Worm (Caenorhabditis elegans) whole organism, late embryonic: ENCODE measurements around the gene unc-46.

Source experiments
- K02D7.2 ChIP-seq: sonication (generic microtip); optimal IDR thresholded peaks from 2 replicates; lab custom pipeline; 2017; ENCODE audit warnings: mild to moderate bottlenecking, missing genetic modification characterization, missing compliant biosample characterization
- K09A11.1 ChIP-seq: sonication (generic microtip); optimal IDR thresholded peaks from 2 replicates; lab custom pipeline; 2017; ENCODE audit warnings: antibody characterized with exemption, mild to moderate bottlenecking, missing genetic modification characterization, missing compliant biosample characterization; ENCODE audit not compliant: insufficient read depth
- ceh-18 ChIP-seq: sonication (generic microtip); optimal IDR thresholded peaks from 2 replicates; lab custom pipeline; 2016; ENCODE audit warnings: missing genetic modification characterization, missing compliant biosample characterization
- ceh-19 ChIP-seq: fragments of 200-800 bp; sonication (Bioruptor generic); optimal IDR thresholded peaks from 2 replicates; lab custom pipeline; 2018; ENCODE audit warnings: mild to moderate bottlenecking, missing genetic modification characterization, missing compliant biosample characterization
- ceh-31 ChIP-seq: sonication (generic microtip); optimal IDR thresholded peaks from 2 replicates; lab custom pipeline; 2016; ENCODE audit warnings: missing genetic modification characterization, missing compliant biosample characterization
- ceh-45 ChIP-seq: fragments of 200-800 bp; sonication (Bioruptor generic); IDR thresholded peaks from 2 replicates; pipeline ENCODE4 v1.3.6; 2022; ENCODE audit warnings: missing genetic modification reagents, missing genetic modification characterization, missing compliant biosample characterization
- ceh-48 ChIP-seq: sonication (generic microtip); optimal IDR thresholded peaks from 2 replicates; lab custom pipeline; 2016; ENCODE audit warnings: missing genetic modification characterization, inconsistent platforms, missing compliant biosample characterization
- che-1 ChIP-seq: sonication (generic microtip); optimal IDR thresholded peaks from 2 replicates; lab custom pipeline; 2016; ENCODE audit warnings: mild to moderate bottlenecking, missing genetic modification characterization, missing compliant biosample characterization
- dmd-4 ChIP-seq: sonication (generic microtip); optimal IDR thresholded peaks from 2 replicates; lab custom pipeline; 2016; ENCODE audit warnings: borderline replicate concordance, missing genetic modification characterization, missing compliant biosample characterization
- elt-2 ChIP-seq: sonication (generic microtip); optimal IDR thresholded peaks from 2 replicates; lab custom pipeline; 2016; ENCODE audit warnings: missing genetic modification reagents, missing genetic modification characterization, missing compliant biosample characterization
- eyg-1 ChIP-seq: sonication (generic microtip); optimal IDR thresholded peaks from 2 replicates; lab custom pipeline; 2016; ENCODE audit warnings: missing genotype, missing genetic modification characterization, missing compliant biosample characterization
- hlh-8 ChIP-seq: sonication (generic microtip); optimal IDR thresholded peaks from 2 replicates; lab custom pipeline; 2016; ENCODE audit warnings: missing genotype, missing genetic modification characterization, missing compliant biosample characterization
- lin-11 ChIP-seq: fragments of 200-800 bp; sonication (Bioruptor generic); optimal IDR thresholded peaks from 2 replicates; lab custom pipeline; 2018; ENCODE audit warnings: mild to moderate bottlenecking, missing genetic modification characterization, missing compliant biosample characterization
- madf-2 ChIP-seq: sonication (generic microtip); optimal IDR thresholded peaks from 2 replicates; lab custom pipeline; 2017; ENCODE audit warnings: missing genetic modification characterization, missing compliant biosample characterization
- mec-3 ChIP-seq: sonication (generic microtip); optimal IDR thresholded peaks from 2 replicates; lab custom pipeline; 2016; ENCODE audit warnings: borderline replicate concordance, missing genetic modification characterization, missing compliant biosample characterization
- nfya-1 ChIP-seq: sonication (generic microtip); optimal IDR thresholded peaks from 2 replicates; lab custom pipeline; 2017; ENCODE audit warnings: missing genetic modification characterization, mild to moderate bottlenecking, missing compliant biosample characterization, antibody characterized with exemption, moderate library complexity
- nhr-232 ChIP-seq: sonication (generic microtip); optimal IDR thresholded peaks from 2 replicates; lab custom pipeline; 2016; ENCODE audit warnings: missing genetic modification characterization, missing compliant biosample characterization
- npax-4 ChIP-seq: sonication (generic microtip); optimal IDR thresholded peaks from 2 replicates; lab custom pipeline; 2016; ENCODE audit warnings: missing genetic modification characterization, missing compliant biosample characterization
- odd-2 ChIP-seq: sonication (generic microtip); optimal IDR thresholded peaks from 2 replicates; lab custom pipeline; 2017; ENCODE audit warnings: antibody characterized with exemption, mild to moderate bottlenecking, missing genetic modification characterization, missing compliant biosample characterization
- pag-3 ChIP-seq: sonication (generic microtip); optimal IDR thresholded peaks from 2 replicates; lab custom pipeline; 2016; ENCODE audit warnings: missing compliant biosample characterization, missing genetic modification characterization, borderline replicate concordance
- pat-9 ChIP-seq: fragments of 200-800 bp; sonication (Bioruptor generic); optimal IDR thresholded peaks from 2 replicates; lab custom pipeline; 2018; ENCODE audit warnings: mild to moderate bottlenecking, missing genetic modification characterization, moderate library complexity, missing compliant biosample characterization
- pax-1 ChIP-seq: fragments of 150-350 bp; optimal IDR thresholded peaks from 2 replicates; lab custom pipeline; 2014; ENCODE audit warnings: missing biosample characterization, missing genetic modification characterization
- pha-2 ChIP-seq: sonication (generic microtip); optimal IDR thresholded peaks from 2 replicates; lab custom pipeline; 2017; ENCODE audit warnings: mild to moderate bottlenecking, missing genetic modification characterization, missing compliant biosample characterization
- pha-4 ChIP-seq: fragments of 150-350 bp; optimal IDR thresholded peaks from 2 replicates; lab custom pipeline; 2018; ENCODE audit warnings: missing biosample characterization, missing genetic modification reagents, missing genetic modification characterization
- ref-2 ChIP-seq: sonication (generic microtip); optimal IDR thresholded peaks from 2 replicates; lab custom pipeline; 2016; ENCODE audit warnings: missing genetic modification characterization, missing compliant biosample characterization
- rnt-1 ChIP-seq: sonication (generic microtip); optimal IDR thresholded peaks from 2 replicates; lab custom pipeline; 2016; ENCODE audit warnings: missing genetic modification characterization, missing compliant biosample characterization
- sdc-2 ChIP-seq: sonication (generic microtip); optimal IDR thresholded peaks from 2 replicates; lab custom pipeline; 2016; ENCODE audit warnings: missing genotype, missing genetic modification characterization, missing compliant biosample characterization
- sox-4 ChIP-seq: sonication (generic microtip); optimal IDR thresholded peaks from 2 replicates; lab custom pipeline; 2017; ENCODE audit warnings: mild to moderate bottlenecking, missing genetic modification characterization, inconsistent platforms, missing compliant biosample characterization
- syd-9 ChIP-seq: sonication (generic microtip); optimal IDR thresholded peaks from 2 replicates; lab custom pipeline; 2016; ENCODE audit warnings: mild to moderate bottlenecking, missing genetic modification characterization, moderate library complexity, missing compliant biosample characterization
- tbx-7 ChIP-seq: sonication (generic microtip); optimal IDR thresholded peaks from 2 replicates; lab custom pipeline; 2016; ENCODE audit warnings: missing genotype, missing genetic modification characterization, missing compliant biosample characterization
- unc-42 ChIP-seq: sonication (generic microtip); optimal IDR thresholded peaks from 2 replicates; lab custom pipeline; 2016; ENCODE audit warnings: missing genotype, missing genetic modification characterization, missing compliant biosample characterization
- unc-55 ChIP-seq: sonication (generic microtip); optimal IDR thresholded peaks from 2 replicates; lab custom pipeline; 2017; ENCODE audit warnings: missing biosample characterization, missing genetic modification reagents, missing genetic modification characterization
- zip-5 ChIP-seq: sonication (generic microtip); optimal IDR thresholded peaks from 2 replicates; lab custom pipeline; 2016; ENCODE audit warnings: missing genetic modification characterization, missing compliant biosample characterization
- ztf-16 ChIP-seq: sonication (generic microtip); optimal IDR thresholded peaks from 2 replicates; lab custom pipeline; 2017; ENCODE audit warnings: missing genetic modification characterization, missing compliant biosample characterization

unc-46 gene

ce11 chrV:5104934-5105333, 6.1 kb upstream of the unc-46 start, which contains the start of gene srab-2:
Gene srab-2, minus strand, starts transcription at chrV:5105034.
- TF ChIP-seq ceh-31 = no peak
- TF ChIP-seq pax-1 = no peak
- no peak for TF ChIP-seq ceh-48 (tag; lab: Kevin White, UChicago)
- TF ChIP-seq odd-2 (tag; lab: Kevin White, UChicago) = no peak
- no peak for TF ChIP-seq eyg-1
- TF ChIP-seq nfya-1 (tag; lab: Kevin White, UChicago) = no peak
- no peak for TF ChIP-seq madf-2
- no peak for TF ChIP-seq ztf-16 (tag; lab: Kevin White, UChicago)
- no peak for TF ChIP-seq pha-2

- no peak for TF ChIP-seq K09A11.1
These were observed 3.2 kb upstream of the unc-46 start, which contains the start of gene srab-1 for ce11 chrV:5102017-5102416. Gene srab-1, minus strand, starts transcription at chrV:5102117.

DNA sequence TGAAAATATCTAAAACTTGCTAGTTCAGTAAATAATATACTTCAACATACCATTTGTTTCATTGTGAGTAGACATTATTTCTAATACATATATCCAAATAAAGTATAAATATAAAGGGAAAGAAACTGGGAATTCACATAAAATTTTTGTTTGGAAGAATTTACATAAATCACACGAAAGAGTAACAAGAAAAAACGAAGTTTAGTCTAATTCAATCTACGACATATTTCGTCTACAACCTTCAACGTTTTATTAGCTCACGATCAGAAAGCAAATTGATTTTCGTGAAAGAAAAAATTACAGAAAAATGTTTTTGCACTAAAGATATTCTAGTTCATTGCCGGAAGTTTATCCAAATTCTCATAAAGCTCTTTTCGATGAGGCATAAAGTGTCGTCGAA, 1.8 kb downstream of the unc-46 start, which contains the start of gene C04F5.2:
Gene C04F5.2, minus strand, starts transcription at position 101 of the 400 bp plus-strand sequence.
- TF ChIP-seq pax-1 = no peak
- no peak for TF ChIP-seq pha-4 (tag; lab: Kevin White, UChicago)
- TF ChIP-seq ceh-45 = no peak
- TF ChIP-seq unc-55 = no peak
- no peak for TF ChIP-seq syd-9 (tag; lab: Kevin White, UChicago)
- TF ChIP-seq mec-3 (tag; lab: Kevin White, UChicago) = no peak
- TF ChIP-seq sdc-2 (tag; lab: Kevin White, UChicago) = no peak
- TF ChIP-seq ceh-18 (tag; lab: Kevin White, UChicago) = no peak
- no peak for TF ChIP-seq hlh-8
- TF ChIP-seq odd-2 (tag; lab: Kevin White, UChicago) = no peak
- TF ChIP-seq tbx-7 (tag; lab: Kevin White, UChicago) = no peak
- TF ChIP-seq dmd-4 (tag; lab: Kevin White, UChicago) = no peak
- no peak for TF ChIP-seq pag-3 (tag; lab: Kevin White, UChicago)
- no peak for TF ChIP-seq zip-5 (tag; lab: Kevin White, UChicago)
- no peak for TF ChIP-seq nhr-232 (tag; lab: Kevin White, UChicago)
- no peak for TF ChIP-seq unc-42 (tag; lab: Kevin White, UChicago)

DNA sequence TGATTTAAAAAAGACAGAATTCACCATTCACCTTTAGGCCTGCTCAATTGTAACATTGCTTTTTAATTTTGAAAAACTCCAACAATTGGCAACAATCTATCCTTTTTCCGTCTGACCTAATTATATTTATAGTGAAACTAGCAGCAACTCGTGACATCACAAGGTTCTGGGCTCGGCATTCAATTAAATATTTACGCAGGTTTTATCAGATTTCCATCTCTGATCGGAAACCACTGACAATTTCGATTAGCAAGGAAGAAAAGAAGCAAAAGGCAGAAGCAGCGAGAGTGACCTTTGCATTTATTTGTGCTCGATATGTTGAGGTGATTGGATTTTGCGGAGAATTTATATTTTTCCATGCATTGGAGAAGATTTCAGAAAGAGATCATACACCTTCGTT, 8.4 kb downstream of the unc-46 start:
- TF ChIP-seq sdc-2 (tag; lab: Kevin White, UChicago) (no peak), unc-42 (tag; lab: Kevin White, UChicago) (peak; percentile 1)
- TF ChIP-seq, all 69 proteins: peak for 1

ce11 chrV:5089497-5090134, 9.2 kb downstream of the unc-46 start, which contains the start of gene glb-32:
Gene glb-32, minus strand, starts transcription at chrV:5089547.
- TF ChIP-seq K02D7.2 (no peak), pag-3 (tag; lab: Kevin White, UChicago) (no peak), pat-9 (tag; lab: Kevin White, UChicago) (no peak), che-1 (no peak), lin-11 (no peak), sox-4 (no peak), rnt-1 (tag; lab: Kevin White, UChicago) (no peak), ceh-19 (GFP tag; lab: Kevin White, UChicago) (no peak), ceh-45 (no peak), npax-4 (tag; lab: Kevin White, UChicago) (no peak), elt-2 (no peak), pax-1 (no peak), tbx-7 (tag; lab: Kevin White, UChicago) (no peak), K09A11.1 (no peak), ref-2 (no peak), syd-9 (tag; lab: Kevin White, UChicago) (no peak)
